Fruit fly (Drosophila melanogaster) whole organism, wandering third instar larva: ENCODE measurements around the gene Plc21C.

ENCODE experiments used
- Dfd ChIP-seq: fragments of >200 bp; optimal IDR thresholded peaks from 2 replicates; lab custom pipeline; 2017; ENCODE audit warnings: missing biosample characterization, missing genetic modification characterization
- Jra ChIP-seq: sonication (Bioruptor generic); optimal IDR thresholded peaks from 2 replicates; lab custom pipeline; 2016; ENCODE audit warnings: missing biosample characterization, missing genetic modification characterization
- Sp1 ChIP-seq: fragments of 200-800 bp; sonication (Bioruptor generic); optimal IDR thresholded peaks from 3 replicates; lab custom pipeline; 2019; ENCODE audit warnings: missing biosample characterization, mild to moderate bottlenecking, missing genetic modification characterization, moderate library complexity
- dsf ChIP-seq: sonication (Bioruptor generic); optimal IDR thresholded peaks from 2 replicates; lab custom pipeline; 2016; ENCODE audit warnings: missing biosample characterization, missing genetic modification characterization, borderline replicate concordance
- rgr ChIP-seq: fragments of 200-800 bp; sonication (Bioruptor generic); optimal IDR thresholded peaks from 3 replicates; lab custom pipeline; 2016; ENCODE audit warnings: missing biosample characterization, mild to moderate bottlenecking, missing genetic modification characterization

DNA sequence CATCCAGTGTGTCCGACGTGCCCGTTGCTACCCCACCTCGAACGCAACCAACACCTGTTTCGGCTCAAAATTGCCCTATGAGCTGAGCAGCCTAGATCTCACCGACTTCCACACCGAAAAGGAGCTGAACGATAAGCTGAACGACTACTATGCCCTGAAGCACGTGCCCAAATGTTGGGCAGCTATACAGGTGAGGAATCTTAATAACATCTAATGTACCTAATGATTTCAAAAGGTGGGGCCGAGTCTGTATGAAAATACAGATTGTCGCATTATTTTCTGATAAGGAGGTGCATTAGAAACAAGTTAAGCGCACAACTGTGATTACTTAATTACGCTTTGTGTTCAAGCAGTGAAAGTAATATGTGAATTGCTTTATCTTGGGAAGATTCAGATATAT lies 27.6 kb upstream of the Plc21C start, which contains the start of gene CG17078:
- TF ChIP-seq Jra (GFP tag; lab: Kevin White, UChicago) (no peak), rgr (GFP tag; lab: Kevin White, UChicago) (no peak), dsf (GFP tag; lab: Kevin White, UChicago) (no peak), Dfd (GFP tag; lab: Kevin White, UChicago) (no peak), Sp1 (GFP tag; lab: Kevin White, UChicago) (no peak)
